Worm (Caenorhabditis elegans): ENCODE data around the gene srw-107.

srw-107 gene

DNA sequence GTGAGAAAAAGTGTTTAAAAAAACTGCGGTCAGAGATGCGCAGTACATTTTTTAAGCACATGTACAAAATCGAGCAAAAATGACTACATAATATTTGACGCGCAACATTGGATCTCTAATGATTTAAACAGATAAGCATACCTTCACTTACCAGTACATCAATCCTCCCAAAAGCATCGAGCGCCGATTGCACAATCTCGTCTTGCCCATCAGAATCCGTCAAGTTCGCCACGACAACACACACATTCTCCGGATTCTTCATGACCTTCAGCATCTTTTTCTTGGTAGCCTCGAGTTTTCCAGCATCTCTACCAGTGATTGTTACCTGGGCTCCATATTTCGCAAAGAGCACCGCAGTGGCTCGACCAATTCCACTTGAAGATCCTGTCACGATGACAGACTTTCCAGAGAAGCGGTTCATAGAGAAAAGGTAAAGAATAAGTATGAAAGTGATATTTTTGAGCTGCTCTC, 18.6 kb downstream of the srw-107 start, which contains the start of gene T01G6.10:
Gene T01G6.10, minus strand, starts transcription at position 421 of the 471 bp plus-strand sequence.
- TF ChIP-seq sdz-38 (tag; optimal IDR thresholded peaks at IDR 0.05) (no peak), gei-17 (GFP tag; optimal IDR thresholded peaks at IDR 0.05) (no peak), tlf-1 (GFP tag; optimal IDR thresholded peaks at IDR 0.05) (no peak), repo-1 (tag; optimal IDR thresholded peaks at IDR 0.05) (no peak), rec-8 (tag; optimal IDR thresholded peaks at IDR 0.05) (no peak), ztf-3 (GFP tag; optimal IDR thresholded peaks at IDR 0.05) (no peak), K12H6.12 (tag; optimal IDR thresholded peaks at IDR 0.05) (no peak), madf-3 (GFP tag; IDR thresholded peaks at IDR 0.05) (no peak), unc-130 (GFP tag; optimal IDR thresholded peaks at IDR 0.05) (no peak), F55B11.4 (tag; optimal IDR thresholded peaks at IDR 0.05; ENCODE audit: borderline replicate concordance, insufficient read depth) (no peak), egrh-3 (GFP tag; IDR thresholded peaks at IDR 0.05) (no peak), ztf-22 (GFP tag; optimal IDR thresholded peaks at IDR 0.05) (no peak), pbrm-1 (GFP tag; IDR thresholded peaks at IDR 0.05) (no peak)

DNA sequence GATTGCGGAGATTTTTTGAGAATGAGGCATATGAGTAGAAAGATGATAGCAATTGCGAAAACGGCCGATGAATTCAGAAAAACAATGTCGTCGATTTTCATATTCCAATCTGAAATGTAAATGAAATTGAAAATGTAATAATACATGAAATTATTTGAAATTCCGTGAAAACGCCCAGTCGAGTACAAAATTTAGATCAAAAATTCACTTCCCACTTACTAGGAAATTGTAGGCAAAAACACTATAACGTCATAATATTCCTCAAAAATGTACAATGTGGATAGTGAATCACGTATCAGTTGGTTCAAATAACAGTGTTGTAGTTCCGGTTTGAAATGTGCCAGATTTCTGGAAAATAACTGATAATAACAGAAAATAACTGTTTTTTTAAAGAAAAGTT, 20.2 kb downstream of the srw-107 start, which contains the start of gene str-256:
Gene str-256, minus strand, starts transcription at position 101 of the 400 bp plus-strand sequence.
- TF ChIP-seq unc-130 (GFP tag; optimal IDR thresholded peaks at IDR 0.05) (no peak), F33H1.4 (GFP tag; IDR thresholded peaks at IDR 0.05) (no peak), sptf-2 (GFP tag; optimal IDR thresholded peaks at IDR 0.05) (no peak), aptf-2 (GFP tag; conservative IDR thresholded peaks at IDR 0.05) (no peak), hmg-1.2 (GFP tag; IDR thresholded peaks at IDR 0.05) (no peak)

DNA sequence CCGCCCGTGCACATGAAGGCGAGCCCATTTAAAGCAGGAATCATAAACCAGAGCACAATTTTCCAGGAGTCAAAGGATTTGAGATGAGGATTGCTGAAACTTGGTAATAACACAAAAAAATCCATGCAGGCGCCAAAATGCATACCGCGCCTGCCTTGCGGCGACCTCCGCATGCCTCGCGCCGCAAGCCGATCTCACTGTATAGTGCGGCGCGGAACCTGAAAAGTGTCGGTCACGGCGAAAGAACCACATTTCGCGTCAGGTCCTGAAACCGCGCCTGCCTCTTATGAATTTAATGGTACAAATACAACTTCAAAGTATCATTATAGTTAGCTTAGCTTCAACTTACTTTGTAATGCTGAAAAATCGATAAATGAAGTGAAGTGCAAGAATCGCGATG, 20.9 kb downstream of the srw-107 start:
- TF ChIP-seq snpc-4 (GFP tag; optimal IDR thresholded peaks at IDR 0.05) (no peak), snpc-4 (tag; optimal IDR thresholded peaks at IDR 0.05) (peak in 1 of 4 experiments; percentile 1), cebp-1 (GFP tag; IDR thresholded peaks at IDR 0.05) (no peak), cebp-1 (tag; optimal IDR thresholded peaks at IDR 0.05) (no peak), F39B2.1 (GFP tag; IDR thresholded peaks at IDR 0.05) (no peak), zfh-2 (GFP tag; conservative IDR thresholded peaks at IDR 0.05) (peak; percentile 73)

DNA sequence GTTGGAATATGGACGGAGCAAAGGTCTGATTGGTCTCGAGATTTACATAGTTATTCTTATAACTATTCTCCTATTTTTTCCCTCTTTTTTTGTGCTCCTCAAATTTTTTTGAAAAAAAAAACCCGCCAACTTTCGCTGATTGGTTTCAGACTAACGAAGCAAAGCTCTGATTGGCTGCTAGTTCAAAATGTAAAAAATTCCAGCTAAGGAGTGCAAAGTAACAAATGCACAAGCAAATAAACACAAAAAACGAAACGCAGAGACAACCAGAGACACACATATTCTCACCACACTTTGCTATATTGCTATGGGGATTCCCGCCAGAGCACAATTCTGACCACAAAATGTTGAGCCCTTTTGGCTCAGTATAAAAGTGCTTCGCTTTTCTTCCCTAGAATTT, 24.0 kb downstream of the srw-107 start, which contains the start of gene T01G6.1:
Gene T01G6.1, plus strand, starts transcription at position 301 of the 400 bp plus-strand sequence.
- no peak for TF ChIP-seq snpc-1.3 (tag; optimal IDR thresholded peaks at IDR 0.05; ENCODE audit: insufficient read depth)
- TF ChIP-seq attf-5 (GFP tag; optimal IDR thresholded peaks at IDR 0.05), result no peak
- TF ChIP-seq ekl-4 (GFP tag; IDR thresholded peaks at IDR 0.05), result no peak
- no peak for TF ChIP-seq dpff-1 (tag; optimal IDR thresholded peaks at IDR 0.05)

DNA sequence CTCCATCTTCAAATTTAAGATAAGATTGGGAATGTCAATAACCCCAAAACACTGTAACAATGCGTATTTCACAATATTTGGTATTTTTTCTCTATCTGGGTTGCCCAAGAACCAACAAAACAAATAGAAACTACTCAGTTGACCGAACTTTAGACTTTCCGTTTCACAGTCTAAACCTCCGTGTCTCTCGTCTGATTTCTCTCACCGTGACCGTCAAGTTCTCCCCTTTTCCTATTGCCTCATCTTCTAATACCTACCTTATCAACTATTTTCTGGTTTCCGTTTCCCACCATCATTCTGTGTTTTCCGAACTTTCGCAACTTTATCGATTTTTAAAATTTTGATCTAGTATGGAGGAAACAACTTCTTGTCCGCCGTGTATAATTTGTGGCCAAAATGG, 27.1 kb downstream of the srw-107 start, which contains the start of gene nhr-131:
Gene nhr-131, plus strand, starts transcription at position 87 of the 400 bp plus-strand sequence.
- TF ChIP-seq cebp-1 (GFP tag; IDR thresholded peaks at IDR 0.05) (peak; percentile 73), cebp-1 (tag; optimal IDR thresholded peaks at IDR 0.05) (peak; percentile 89), attf-5 (GFP tag; optimal IDR thresholded peaks at IDR 0.05) (peak; percentile 54), pha-4 (tag; optimal IDR thresholded peaks at IDR 0.05) (no peak), lin-40 (tag; optimal IDR thresholded peaks at IDR 0.05) (peak; percentile 20), F52B5.7 (tag; optimal IDR thresholded peaks at IDR 0.05) (no peak), dox-1 (GFP tag; IDR thresholded peaks at IDR 0.05) (peak; percentile 41), nhr-80 (tag; optimal IDR thresholded peaks at IDR 0.05) (peak; percentile 77)

Measured in whole organism, young adult.